Worm (Caenorhabditis elegans) whole organism, young adult: ENCODE data around the gene F41H10.4.

Experiments used
- B0336.3 ChIP-seq: fragments of 200-800 bp; sonication (Bioruptor generic); IDR thresholded peaks from 2 replicates; pipeline ENCODE4 v1.3.6; 2022; ENCODE audit warnings: missing genetic modification characterization, missing compliant biosample characterization
- F39B2.1 ChIP-seq: fragments of 200-800 bp; sonication (Bioruptor generic); IDR thresholded peaks from 2 replicates; pipeline ENCODE4 v1.3.6; 2022; ENCODE audit warnings: missing genetic modification reagents, missing genetic modification characterization, missing compliant biosample characterization
- F49E8.2 ChIP-seq: sonication (generic microtip); optimal IDR thresholded peaks from 3 replicates; lab custom pipeline; 2017; ENCODE audit warnings: missing genetic modification characterization, mild to moderate bottlenecking, missing compliant biosample characterization, antibody characterized with exemption, moderate library complexity; ENCODE audit not compliant: insufficient read depth
- T26A5.8 ChIP-seq: sonication (generic microtip); optimal IDR thresholded peaks from 2 replicates; lab custom pipeline; 2016; ENCODE audit warnings: missing genetic modification characterization, missing compliant biosample characterization
- dpl-1 ChIP-seq: fragments of 150-350 bp; optimal IDR thresholded peaks from 2 replicates; lab custom pipeline; 2014; ENCODE audit warnings: missing biosample characterization, missing genetic modification reagents, missing genetic modification characterization
- nhr-90 ChIP-seq: sonication (generic microtip); optimal IDR thresholded peaks from 2 replicates; lab custom pipeline; 2016; ENCODE audit warnings: missing genotype, mild to moderate bottlenecking, missing genetic modification characterization, missing compliant biosample characterization
- ztf-22 ChIP-seq: fragments of 200-800 bp; sonication (Bioruptor generic); optimal IDR thresholded peaks from 2 replicates; lab custom pipeline; 2018; ENCODE audit warnings: mild to moderate bottlenecking, missing genetic modification characterization, moderate library complexity, missing compliant biosample characterization

DNA sequence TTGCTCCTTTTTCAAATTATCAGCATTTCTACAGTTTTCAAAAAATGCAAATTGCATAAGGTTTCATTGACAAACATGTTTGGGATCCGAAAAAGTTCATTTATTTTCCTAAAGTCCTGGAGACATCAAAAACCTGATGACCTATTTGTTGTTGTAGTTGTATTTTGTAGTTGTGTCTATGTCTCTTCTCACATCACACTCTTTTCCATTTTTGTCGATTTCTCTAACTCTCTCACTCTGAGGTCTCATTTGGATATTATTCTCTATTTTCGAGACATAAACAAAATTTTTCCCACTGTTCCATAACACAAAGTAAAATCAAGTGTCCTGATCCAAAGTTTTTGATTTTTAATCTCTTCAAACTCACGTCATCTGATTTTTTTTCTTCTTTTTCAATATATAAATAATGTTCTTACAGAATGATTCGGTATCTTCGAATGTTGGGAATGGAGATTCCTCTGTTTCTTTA, 45.5 kb upstream of the F41H10.4 start, which contains the start of gene slc-46A:
- no peak for TF ChIP-seq F49E8.2
- no peak for TF ChIP-seq dpl-1 (GFP tag; lab: Kevin White, UChicago)
- TF ChIP-seq F39B2.1 (GFP tag; lab: Robert Waterston, UW): no peak
- no peak for TF ChIP-seq B0336.3 (GFP tag; lab: Robert Waterston, UW)
- TF ChIP-seq ztf-22 (GFP tag; lab: Kevin White, UChicago): no peak
- TF ChIP-seq nhr-90: no peak
- no peak for TF ChIP-seq T26A5.8
